Fruit fly (Drosophila melanogaster) whole organism, embryonic: ENCODE measurements around the gene G6P.

ENCODE experiments used
- Abd-B ChIP-seq: fragments of 200-800 bp; sonication (Bioruptor generic); optimal IDR thresholded peaks from 2 replicates; lab custom pipeline; 2018; ENCODE audit warnings: missing biosample characterization, mild to moderate bottlenecking, missing genetic modification characterization, moderate library complexity
- Bgb ChIP-seq: fragments of 200-800 bp; sonication (Bioruptor generic); IDR thresholded peaks from 2 replicates; pipeline ENCODE4 v1.3.6; 2022; ENCODE audit warnings: missing biosample characterization, missing genetic modification characterization; ENCODE audit not compliant: partially characterized antibody
- CG1233 ChIP-seq: fragments of 200-800 bp; sonication (Bioruptor generic); optimal IDR thresholded peaks from 4 replicates; lab custom pipeline; 2018; ENCODE audit warnings: missing biosample characterization, mild to moderate bottlenecking, missing genetic modification characterization
- CG17568 ChIP-seq: fragments of 200-800 bp; sonication (Bioruptor generic); optimal IDR thresholded peaks from 2 replicates; lab custom pipeline; 2018; ENCODE audit warnings: missing biosample characterization, mild to moderate bottlenecking, missing genetic modification characterization, moderate library complexity
- CG17912 ChIP-seq: fragments of 200-800 bp; sonication (Bioruptor generic); optimal IDR thresholded peaks from 2 replicates; lab custom pipeline; 2018; ENCODE audit warnings: missing biosample characterization, mild to moderate bottlenecking, missing genetic modification characterization
- CG18619 ChIP-seq: fragments of 200-800 bp; sonication (Bioruptor generic); optimal IDR thresholded peaks from 3 replicates; lab custom pipeline; 2017; ENCODE audit warnings: missing biosample characterization, mild to moderate bottlenecking, missing genetic modification characterization
- CG2889 ChIP-seq: fragments of 200-800 bp; sonication (Bioruptor generic); IDR thresholded peaks from 3 replicates; pipeline ENCODE4 v1.3.6; 2022; ENCODE audit warnings: missing biosample characterization, missing genetic modification characterization
- CG30020 ChIP-seq: fragments of 200-800 bp; optimal IDR thresholded peaks from 2 replicates; lab custom pipeline; 2019; ENCODE audit warnings: missing biosample characterization, mild to moderate bottlenecking, missing genetic modification characterization, moderate library complexity
- CG3726 ChIP-seq: fragments of 200-800 bp; sonication (Bioruptor generic); IDR thresholded peaks from 3 replicates; pipeline ENCODE4, ENCODE4 v1.3.6; 2022; ENCODE audit warnings: missing biosample characterization, missing genetic modification characterization
- CG6791 ChIP-seq: fragments of 200-800 bp; sonication (Bioruptor generic); IDR thresholded peaks from 3 replicates; pipeline ENCODE4 v1.3.6; 2022; ENCODE audit warnings: missing biosample characterization, missing genetic modification characterization; ENCODE audit not compliant: partially characterized antibody
- CG6854 ChIP-seq: fragments of 200-800 bp; sonication (Bioruptor generic); optimal IDR thresholded peaks from 3 replicates; lab custom pipeline; 2017; ENCODE audit warnings: missing biosample characterization, mild to moderate bottlenecking, missing genetic modification characterization
- CG7987 ChIP-seq: fragments of 200-800 bp; sonication (Bioruptor generic); optimal IDR thresholded peaks from 2 replicates; lab custom pipeline; 2018; ENCODE audit warnings: missing biosample characterization, mild to moderate bottlenecking, missing genetic modification characterization, moderate library complexity
- CG8281 ChIP-seq: fragments of 200-800 bp; sonication (Bioruptor generic); optimal IDR thresholded peaks from 2 replicates; lab custom pipeline; 2018; ENCODE audit warnings: missing biosample characterization, mild to moderate bottlenecking, missing genetic modification characterization, moderate library complexity
- D19A ChIP-seq: fragments of 200-800 bp; optimal IDR thresholded peaks from 3 replicates; lab custom pipeline; 2019; ENCODE audit warnings: missing biosample characterization, mild to moderate bottlenecking, missing genetic modification characterization, moderate library complexity
- Dad ChIP-seq: fragments of 200-800 bp; sonication (Bioruptor generic); optimal IDR thresholded peaks from 3 replicates; lab custom pipeline; 2016; ENCODE audit warnings: missing biosample characterization, missing genetic modification characterization
- Dll ChIP-seq: fragments of 200-800 bp; sonication (Bioruptor generic); IDR thresholded peaks from 4 replicates; pipeline ENCODE4 v1.3.6; 2022; ENCODE audit warnings: missing biosample characterization, missing genetic modification characterization; ENCODE audit not compliant: partially characterized antibody
- E2f2 ChIP-seq: fragments of 200-800 bp; sonication (Bioruptor generic); IDR thresholded peaks from 2 replicates; pipeline ENCODE4 v1.3.6; 2022; ENCODE audit warnings: missing biosample characterization, missing genetic modification characterization
- Fer3 ChIP-seq: fragments of 200-800 bp; sonication (Bioruptor generic); optimal IDR thresholded peaks from 2 replicates; lab custom pipeline; 2018; ENCODE audit warnings: missing biosample characterization, mild to moderate bottlenecking, missing genetic modification characterization, moderate library complexity
- Hr3 ChIP-seq: fragments of 200-800 bp; sonication (Bioruptor generic); optimal IDR thresholded peaks from 3 replicates; lab custom pipeline; 2016; ENCODE audit warnings: missing biosample characterization, missing genetic modification characterization
- Lpt ChIP-seq: fragments of >200 bp; optimal IDR thresholded peaks from 2 replicates; lab custom pipeline; 2018; ENCODE audit warnings: missing biosample characterization, missing genetic modification characterization
- Opbp ChIP-seq: fragments of 200-800 bp; sonication (Bioruptor generic); IDR thresholded peaks from 3 replicates; pipeline ENCODE4 v1.3.6; 2022; ENCODE audit warnings: missing biosample characterization, missing genetic modification characterization; ENCODE audit not compliant: partially characterized antibody
- al ChIP-seq: fragments of 200-800 bp; sonication (Bioruptor generic); IDR thresholded peaks from 2 replicates; pipeline ENCODE4 v1.3.6; 2022; ENCODE audit warnings: missing biosample characterization, missing genetic modification characterization
- bbx ChIP-seq: fragments of 200-800 bp; sonication (Bioruptor generic); IDR thresholded peaks from 2 replicates; pipeline ENCODE4 v1.3.6; 2022; ENCODE audit warnings: missing biosample characterization, missing genetic modification characterization; ENCODE audit not compliant: partially characterized antibody
- bsh ChIP-seq, 2 experiments: fragments of 200-800 bp; sonication (Bioruptor generic); optimal IDR thresholded peaks; 2 replicates each; lab custom pipeline; 2017 to 2018; ENCODE audit warnings: mild to moderate bottlenecking in 2 of 2, missing biosample characterization in 2 of 2, missing genetic modification characterization in 2 of 2, moderate library complexity in 1 of 2
- chinmo ChIP-seq: fragments of 200-800 bp; sonication (Bioruptor generic); IDR thresholded peaks from 4 replicates; pipeline ENCODE4 v1.3.6; 2022; ENCODE audit warnings: missing biosample characterization, missing genetic modification characterization; ENCODE audit not compliant: partially characterized antibody
- esg ChIP-seq: fragments of 200-800 bp; sonication (Bioruptor generic); conservative IDR thresholded peaks from 2 replicates; pipeline ENCODE4 v1.3.6; 2022; ENCODE audit warnings: missing biosample characterization, missing genetic modification characterization
- gfzf ChIP-seq: fragments of 200-800 bp; sonication (Bioruptor generic); optimal IDR thresholded peaks from 2 replicates; lab custom pipeline; 2016; ENCODE audit warnings: missing biosample characterization, mild to moderate bottlenecking, missing genetic modification characterization, moderate library complexity
- gt ChIP-seq: fragments of 200-800 bp; sonication (Bioruptor generic); IDR thresholded peaks from 2 replicates; pipeline ENCODE4 v1.3.6; 2022; ENCODE audit warnings: missing biosample characterization, missing genetic modification characterization
- h ChIP-seq: fragments of >200 bp; optimal IDR thresholded peaks from 2 replicates; lab custom pipeline; 2017
- hbn ChIP-seq: fragments of 200-800 bp; sonication (Bioruptor generic); IDR thresholded peaks from 2 replicates; pipeline ENCODE4 v1.3.6; 2022; ENCODE audit warnings: missing biosample characterization, missing genetic modification characterization; ENCODE audit not compliant: partially characterized antibody
- hth ChIP-seq: fragments of >200 bp; optimal IDR thresholded peaks from 2 replicates; lab custom pipeline; 2017; ENCODE audit warnings: inconsistent platforms
- inv ChIP-seq: fragments of 200-800 bp; sonication (Bioruptor generic); IDR thresholded peaks from 2 replicates; pipeline ENCODE4 v1.3.6; 2022; ENCODE audit warnings: missing biosample characterization, missing genetic modification characterization; ENCODE audit not compliant: partially characterized antibody
- jumu ChIP-seq: fragments of 200-800 bp; sonication (Bioruptor generic); optimal IDR thresholded peaks from 3 replicates; lab custom pipeline; 2016; ENCODE audit warnings: missing biosample characterization, missing genetic modification characterization
- kah ChIP-seq: fragments of 200-800 bp; sonication (Bioruptor generic); optimal IDR thresholded peaks from 2 replicates; lab custom pipeline; 2018; ENCODE audit warnings: missing biosample characterization, mild to moderate bottlenecking, missing genetic modification characterization
- lab ChIP-seq: fragments of 200-800 bp; sonication (Bioruptor generic); optimal IDR thresholded peaks from 3 replicates; lab custom pipeline; 2017; ENCODE audit warnings: missing biosample characterization, missing genetic modification characterization, mild to moderate bottlenecking, moderate library complexity, missing genetic modification reagents
- mam ChIP-seq: fragments of 200-800 bp; sonication (Bioruptor generic); optimal IDR thresholded peaks from 3 replicates; lab custom pipeline; 2016; ENCODE audit warnings: missing biosample characterization, missing genetic modification characterization
- mirr ChIP-seq: fragments of 200-800 bp; sonication (Bioruptor generic); optimal IDR thresholded peaks from 3 replicates; lab custom pipeline; 2018; ENCODE audit warnings: missing biosample characterization, mild to moderate bottlenecking, missing genetic modification characterization
- prd ChIP-seq, 3 experiments: fragments of >200 bp in 2 of 3; fragments of 200-800 bp in 1 of 3; sonication (Bioruptor generic) in 1 of 3; optimal IDR thresholded peaks in 2 of 3; IDR thresholded peaks in 1 of 3; 2 replicates in 2 of 3; 3 replicates in 1 of 3; pipeline versions ENCODE4 v1.3.6 to Lab custom; 2017 to 2022; ENCODE audit warnings: missing biosample characterization in 1 of 3, missing genetic modification characterization in 1 of 3
- run ChIP-seq: fragments of 200-800 bp; sonication (Bioruptor generic); optimal IDR thresholded peaks from 3 replicates; lab custom pipeline; 2018; ENCODE audit warnings: missing biosample characterization, mild to moderate bottlenecking, missing genetic modification characterization
- seq ChIP-seq: fragments of 200-800 bp; sonication (Bioruptor generic); IDR thresholded peaks from 2 replicates; pipeline ENCODE4 v1.3.6; 2022; ENCODE audit warnings: missing biosample characterization, missing genetic modification characterization
- shn ChIP-seq: fragments of 200-800 bp; sonication (Bioruptor generic); optimal IDR thresholded peaks from 3 replicates; lab custom pipeline; 2016; ENCODE audit warnings: missing biosample characterization, missing genetic modification characterization
- sim ChIP-seq: fragments of 200-800 bp; sonication (Bioruptor generic); IDR thresholded peaks from 2 replicates; pipeline ENCODE4 v1.3.6; 2022; ENCODE audit warnings: missing biosample characterization, missing genetic modification characterization
- stwl ChIP-seq: fragments of 200-800 bp; sonication (Bioruptor generic); optimal IDR thresholded peaks from 3 replicates; lab custom pipeline; 2018; ENCODE audit warnings: missing biosample characterization, mild to moderate bottlenecking, missing genetic modification characterization, moderate library complexity
- tll ChIP-seq, 2 experiments: fragments of 200-800 bp in 1 of 2; fragments of >200 bp in 1 of 2; sonication (Bioruptor generic) in 1 of 2; optimal IDR thresholded peaks; 2 replicates each; lab custom pipeline; 2017 to 2019; ENCODE audit warnings: missing biosample characterization in 2 of 2, missing genetic modification characterization in 2 of 2, mild to moderate bottlenecking in 1 of 2, moderate library complexity in 1 of 2
- ttk ChIP-seq: fragments of 200-800 bp; sonication (Bioruptor generic); IDR thresholded peaks from 2 replicates; pipeline ENCODE4 v2.1.2; 2022; ENCODE audit warnings: missing biosample characterization, missing genetic modification characterization
- tx ChIP-seq: fragments of 200-800 bp; sonication (Bioruptor generic); optimal IDR thresholded peaks from 2 replicates; lab custom pipeline; 2016; ENCODE audit warnings: missing biosample characterization, missing genetic modification characterization
- yki ChIP-seq: fragments of >200 bp; optimal IDR thresholded peaks from 3 replicates; lab custom pipeline; 2018

Gene G6P

dm6 chr2L:2855773-2856615 lies 40.4 kb upstream of the G6P start, which contains the start of the genes CG3104 and RpS21 (continued):
- TF ChIP-seq CG8281 (tag; lab: Kevin White, UChicago) (peak; percentile 57), Fer3 (tag; lab: Kevin White, UChicago) (peak; percentile 82), hbn (no peak), yki (lab: Kevin White, UChicago) (no peak), Dad (GFP tag; lab: Kevin White, UChicago) (peak; percentile 77), al (GFP tag; lab: Robert Waterston, UW) (peak; percentile 81), E2f2 (GFP tag; lab: Robert Waterston, UW) (peak; percentile 88), ttk (peak; percentile 85), Dll (GFP tag; lab: Robert Waterston, UW) (0 out of 4 replicates have a peak, but pooled peaks have one; percentile 31), seq (no peak), sim (GFP tag; lab: Robert Waterston, UW) (peak; percentile 77), Opbp (GFP tag; lab: Robert Waterston, UW) (peak; percentile 100), D19A (tag; lab: Kevin White, UChicago) (peak; percentile 92), prd (optimal IDR thresholded peaks at IDR 0.05; lab: Kevin White, UChicago) (no peak), prd (GFP tag; IDR thresholded peaks at IDR 0.05; lab: Robert Waterston, UW) (peak; percentile 82), CG1233 (GFP tag; lab: Kevin White, UChicago) (peak; percentile 93), Lpt (GFP tag; lab: Kevin White, UChicago) (no peak), tx (peak; percentile 71), CG6854 (GFP tag; lab: Kevin White, UChicago) (peak; percentile 72), CG2889 (GFP tag; lab: Robert Waterston, UW) (peak; percentile 77), stwl (tag; lab: Kevin White, UChicago) (peak; percentile 79), CG7987 (GFP tag; lab: Kevin White, UChicago) (peak; percentile 96), tll (GFP tag; optimal IDR thresholded peaks at IDR 0.05; lab: Kevin White, UChicago) (no peak), CG3726 (peak; percentile 79; the same call in 1 of the 3 replicates), run (tag; lab: Kevin White, UChicago) (peak; percentile 65), chinmo (GFP tag; lab: Robert Waterston, UW) (no peak), Abd-B (GFP tag; lab: Kevin White, UChicago) (peak; percentile 26), kah (GFP tag; lab: Kevin White, UChicago) (peak; percentile 58), CG17568 (GFP tag; lab: Kevin White, UChicago) (peak; percentile 75), CG17912 (GFP tag; lab: Kevin White, UChicago) (peak; percentile 92), hth (lab: Kevin White, UChicago) (no peak), CG18619 (GFP tag; lab: Kevin White, UChicago) (peak; percentile 93), bsh (GFP tag; optimal IDR thresholded peaks at IDR 0.05; lab: Kevin White, UChicago) (peak; percentile 34 to 69), Bgb (GFP tag; lab: Robert Waterston, UW) (peak; percentile 29), gt (GFP tag; lab: Robert Waterston, UW) (peak; percentile 77; the same call in 1 of the 2 replicates), lab (GFP tag; lab: Kevin White, UChicago) (peak; percentile 95), shn (GFP tag; lab: Kevin White, UChicago) (peak; percentile 81), mam (GFP tag; lab: Kevin White, UChicago) (peak; percentile 86), bbx (GFP tag; lab: Robert Waterston, UW) (0 out of 2 replicates have a peak, but pooled peaks have one; percentile 22), CG30020 (tag; lab: Kevin White, UChicago) (peak; percentile 60), esg (GFP tag; lab: Robert Waterston, UW) (peak; percentile 29; the same call in 1 of the 2 replicates), CG6791 (GFP tag; lab: Robert Waterston, UW) (0 out of 3 replicates have a peak, but pooled peaks have one; percentile 5), mirr (GFP tag; lab: Kevin White, UChicago) (peak; percentile 89), Hr3 (GFP tag; lab: Kevin White, UChicago) (peak; percentile 73), gfzf (GFP tag; lab: Kevin White, UChicago) (peak; percentile 77), h (lab: Kevin White, UChicago) (no peak), jumu (GFP tag; lab: Kevin White, UChicago) (peak; percentile 73), inv (GFP tag; lab: Robert Waterston, UW) (no peak)
